Fruit fly (Drosophila melanogaster) whole organism, embryonic: Measurements from ENCODE around the gene ND-13A.

Source experiments
- Asciz ChIP-seq: fragments of 200-800 bp; sonication (Bioruptor generic); optimal IDR thresholded peaks from 2 replicates; lab custom pipeline; 2017; ENCODE audit warnings: missing biosample characterization, mild to moderate bottlenecking, missing genetic modification characterization, missing genetic modification reagents
- Awh ChIP-seq: fragments of 200-800 bp; sonication (Bioruptor generic); IDR thresholded peaks from 2 replicates; pipeline ENCODE4, ENCODE4 v1.3.6; 2022; ENCODE audit warnings: missing biosample characterization, missing genetic modification characterization
- Bgb ChIP-seq: fragments of 200-800 bp; sonication (Bioruptor generic); IDR thresholded peaks from 2 replicates; pipeline ENCODE4 v1.3.6; 2022; ENCODE audit warnings: missing biosample characterization, missing genetic modification characterization; ENCODE audit not compliant: partially characterized antibody
- CG11723 ChIP-seq: fragments of 200-800 bp; sonication (Bioruptor generic); optimal IDR thresholded peaks from 2 replicates; lab custom pipeline; 2017; ENCODE audit warnings: missing biosample characterization, mild to moderate bottlenecking, missing genetic modification characterization
- CG12659 ChIP-seq: fragments of 200-800 bp; sonication (Bioruptor generic); optimal IDR thresholded peaks from 3 replicates; lab custom pipeline; 2017; ENCODE audit warnings: mild to moderate bottlenecking, missing biosample characterization, missing genetic modification reagents, missing genetic modification characterization
- CG12769 ChIP-seq: fragments of 200-800 bp; sonication (Bioruptor generic); optimal IDR thresholded peaks from 2 replicates; lab custom pipeline; 2019; ENCODE audit warnings: missing biosample characterization, mild to moderate bottlenecking, missing genetic modification characterization, moderate library complexity
- CG1647 ChIP-seq: fragments of 200-800 bp; sonication (Bioruptor generic); optimal IDR thresholded peaks from 3 replicates; lab custom pipeline; 2016; ENCODE audit warnings: missing biosample characterization, missing genetic modification characterization
- CG18599 ChIP-seq: fragments of 200-800 bp; sonication (Bioruptor generic); optimal IDR thresholded peaks from 3 replicates; lab custom pipeline; 2017; ENCODE audit warnings: missing biosample characterization, missing genetic modification characterization, mild to moderate bottlenecking, moderate library complexity, missing genetic modification reagents
- CG2875 ChIP-seq: fragments of 200-800 bp; sonication (Bioruptor generic); optimal IDR thresholded peaks from 2 replicates; lab custom pipeline; 2017; ENCODE audit warnings: missing biosample characterization, mild to moderate bottlenecking, missing genetic modification characterization, missing genetic modification reagents
- CG30020 ChIP-seq: fragments of 200-800 bp; optimal IDR thresholded peaks from 2 replicates; lab custom pipeline; 2019; ENCODE audit warnings: missing biosample characterization, mild to moderate bottlenecking, missing genetic modification characterization, moderate library complexity
- CG43689 ChIP-seq: fragments of 200-800 bp; sonication (Bioruptor generic); IDR thresholded peaks from 2 replicates; pipeline ENCODE4 v1.3.6; 2022; ENCODE audit warnings: missing biosample characterization, missing genetic modification characterization
- CG5180 ChIP-seq: fragments of 200-800 bp; sonication (Bioruptor generic); optimal IDR thresholded peaks from 3 replicates; lab custom pipeline; 2017; ENCODE audit warnings: missing biosample characterization, missing genetic modification characterization, mild to moderate bottlenecking, moderate library complexity, missing genetic modification reagents
- CG6654 ChIP-seq: fragments of 200-800 bp; sonication (Bioruptor generic); optimal IDR thresholded peaks from 2 replicates; lab custom pipeline; 2017; ENCODE audit warnings: missing biosample characterization, mild to moderate bottlenecking, missing genetic modification characterization
- CG6813 ChIP-seq: fragments of 200-800 bp; sonication (Bioruptor generic); optimal IDR thresholded peaks from 2 replicates; lab custom pipeline; 2017; ENCODE audit warnings: missing biosample characterization, missing genetic modification characterization, mild to moderate bottlenecking, moderate library complexity, missing genetic modification reagents
- CG9876 ChIP-seq: fragments of 200-800 bp; sonication (Bioruptor generic); optimal IDR thresholded peaks from 2 replicates; lab custom pipeline; 2016; ENCODE audit warnings: missing biosample characterization, missing genetic modification characterization
- CTCF ChIP-seq: fragments of 200-800 bp; sonication (Bioruptor generic); optimal IDR thresholded peaks from 2 replicates; lab custom pipeline; 2017; ENCODE audit warnings: missing biosample characterization, mild to moderate bottlenecking, missing genetic modification characterization, moderate library complexity
- D19A ChIP-seq: fragments of 200-800 bp; optimal IDR thresholded peaks from 3 replicates; lab custom pipeline; 2019; ENCODE audit warnings: missing biosample characterization, mild to moderate bottlenecking, missing genetic modification characterization, moderate library complexity
- Dfd ChIP-seq, 2 experiments: fragments of >200 bp; optimal IDR thresholded peaks; 2 replicates each; lab custom pipeline; 2017; ENCODE audit warnings: missing biosample characterization in 2 of 2, missing genetic modification characterization in 2 of 2
- Dip2 ChIP-seq: fragments of 200-800 bp; sonication (Bioruptor generic); IDR thresholded peaks from 2 replicates; pipeline ENCODE4 v1.3.6; 2022; ENCODE audit warnings: missing biosample characterization, missing genetic modification characterization
- HLH4C ChIP-seq: fragments of 200-800 bp; sonication (Bioruptor generic); IDR thresholded peaks from 3 replicates; pipeline ENCODE4 v1.3.6; 2022; ENCODE audit warnings: missing biosample characterization, missing genetic modification characterization; ENCODE audit not compliant: partially characterized antibody
- Hr51 ChIP-seq, 2 experiments: fragments of 200-800 bp; sonication (Bioruptor generic); optimal IDR thresholded peaks; 2 replicates in 1 of 2; 3 replicates in 1 of 2; lab custom pipeline; 2016 to 2018; ENCODE audit warnings: missing biosample characterization in 2 of 2, missing genetic modification characterization in 2 of 2, mild to moderate bottlenecking in 1 of 2, moderate library complexity in 1 of 2
- Jarid2 ChIP-seq: fragments of 200-800 bp; sonication (Bioruptor generic); optimal IDR thresholded peaks from 3 replicates; lab custom pipeline; 2017; ENCODE audit warnings: mild to moderate bottlenecking, missing biosample characterization, missing genetic modification reagents, missing genetic modification characterization
- MTF-1 ChIP-seq: fragments of 200-800 bp; sonication (Bioruptor generic); optimal IDR thresholded peaks from 2 replicates; lab custom pipeline; 2018; ENCODE audit warnings: missing biosample characterization, mild to moderate bottlenecking, missing genetic modification characterization, borderline replicate concordance
- Mes4 ChIP-seq: fragments of 200-800 bp; sonication (Bioruptor generic); optimal IDR thresholded peaks from 2 replicates; lab custom pipeline; 2016; ENCODE audit warnings: missing biosample characterization, missing genetic modification characterization
- Opbp ChIP-seq: fragments of 200-800 bp; sonication (Bioruptor generic); IDR thresholded peaks from 3 replicates; pipeline ENCODE4 v1.3.6; 2022; ENCODE audit warnings: missing biosample characterization, missing genetic modification characterization; ENCODE audit not compliant: partially characterized antibody
- Tbp ChIP-seq: fragments of >200 bp; optimal IDR thresholded peaks from 2 replicates; lab custom pipeline; 2018; ENCODE audit warnings: missing biosample characterization, missing genetic modification characterization
- ab ChIP-seq: fragments of 200-800 bp; sonication (Bioruptor generic); optimal IDR thresholded peaks from 2 replicates; lab custom pipeline; 2016; ENCODE audit warnings: missing biosample characterization, missing genetic modification characterization
- amos ChIP-seq: fragments of 200-800 bp; sonication (Bioruptor generic); IDR thresholded peaks from 2 replicates; pipeline ENCODE4 v1.3.6; 2022; ENCODE audit warnings: missing biosample characterization, missing genetic modification characterization; ENCODE audit not compliant: partially characterized antibody
- bbx ChIP-seq: fragments of 200-800 bp; sonication (Bioruptor generic); IDR thresholded peaks from 2 replicates; pipeline ENCODE4 v1.3.6; 2022; ENCODE audit warnings: missing biosample characterization, missing genetic modification characterization; ENCODE audit not compliant: partially characterized antibody
- cato ChIP-seq: fragments of 200-800 bp; sonication (Bioruptor generic); optimal IDR thresholded peaks from 2 replicates; lab custom pipeline; 2016; ENCODE audit warnings: missing biosample characterization, missing genetic modification characterization, borderline replicate concordance
- chm ChIP-seq: fragments of 200-800 bp; sonication (Bioruptor generic); IDR thresholded peaks from 2 replicates; pipeline ENCODE4 v1.3.6; 2022; ENCODE audit warnings: missing biosample characterization, missing genetic modification characterization
- dmrt99B ChIP-seq: fragments of 200-800 bp; sonication (Bioruptor generic); optimal IDR thresholded peaks from 2 replicates; lab custom pipeline; 2018; ENCODE audit warnings: missing biosample characterization, mild to moderate bottlenecking, missing genetic modification characterization, moderate library complexity
- h ChIP-seq: fragments of >200 bp; optimal IDR thresholded peaks from 2 replicates; lab custom pipeline; 2017
- hbn ChIP-seq: fragments of 200-800 bp; sonication (Bioruptor generic); IDR thresholded peaks from 2 replicates; pipeline ENCODE4 v1.3.6; 2022; ENCODE audit warnings: missing biosample characterization, missing genetic modification characterization; ENCODE audit not compliant: partially characterized antibody
- lov ChIP-seq, 2 experiments: fragments of 200-800 bp in 1 of 2; fragments of >200 bp in 1 of 2; sonication (Bioruptor generic) in 1 of 2; IDR thresholded peaks in 1 of 2; optimal IDR thresholded peaks in 1 of 2; 2 replicates in 1 of 2; 3 replicates in 1 of 2; pipeline versions ENCODE4 v1.3.6 to Lab custom; 2017 to 2022; ENCODE audit warnings: missing biosample characterization in 1 of 2, missing genetic modification characterization in 1 of 2
- nerfin-1 ChIP-seq: fragments of 200-800 bp; sonication (Bioruptor generic); optimal IDR thresholded peaks from 3 replicates; lab custom pipeline; 2019; ENCODE audit warnings: missing biosample characterization, mild to moderate bottlenecking, missing genetic modification characterization, moderate library complexity
- org-1 ChIP-seq: fragments of 200-800 bp; sonication (Bioruptor generic); optimal IDR thresholded peaks from 2 replicates; lab custom pipeline; 2017; ENCODE audit warnings: missing biosample characterization, missing genetic modification characterization
- phol ChIP-seq: fragments of 200-800 bp; sonication (Bioruptor generic); optimal IDR thresholded peaks from 3 replicates; lab custom pipeline; 2018; ENCODE audit warnings: missing biosample characterization, mild to moderate bottlenecking, missing genetic modification characterization, moderate library complexity
- pum ChIP-seq: fragments of 200-800 bp; sonication (Bioruptor generic); optimal IDR thresholded peaks from 2 replicates; lab custom pipeline; 2016; ENCODE audit warnings: missing biosample characterization, missing genetic modification characterization
- rib ChIP-seq: fragments of 200-800 bp; sonication (Bioruptor generic); IDR thresholded peaks from 2 replicates; pipeline ENCODE4 v1.3.6; 2022; ENCODE audit warnings: missing biosample characterization, missing genetic modification characterization
- schlank ChIP-seq: fragments of 200-800 bp; sonication (Bioruptor generic); optimal IDR thresholded peaks from 2 replicates; lab custom pipeline; 2018; ENCODE audit warnings: missing biosample characterization, mild to moderate bottlenecking, missing genetic modification characterization
- slou ChIP-seq: fragments of 200-800 bp; sonication (Bioruptor generic); optimal IDR thresholded peaks from 3 replicates; lab custom pipeline; 2016; ENCODE audit warnings: missing biosample characterization, missing genetic modification characterization
- sna ChIP-seq: fragments of 200-800 bp; sonication (Bioruptor generic); IDR thresholded peaks from 2 replicates; pipeline ENCODE4 v1.3.6; 2022; ENCODE audit warnings: missing biosample characterization, missing genetic modification characterization; ENCODE audit not compliant: partially characterized antibody
- sob ChIP-seq: fragments of 200-800 bp; sonication (Bioruptor generic); IDR thresholded peaks from 2 replicates; pipeline ENCODE4 v1.3.6; 2022; ENCODE audit warnings: missing biosample characterization, missing genetic modification characterization
- tin ChIP-seq: fragments of 200-800 bp; sonication (Bioruptor generic); optimal IDR thresholded peaks from 3 replicates; lab custom pipeline; 2016; ENCODE audit warnings: missing biosample characterization, missing genetic modification characterization
- toy ChIP-seq: fragments of 200-800 bp; sonication (Bioruptor generic); IDR thresholded peaks from 2 replicates; pipeline ENCODE4 v1.3.6; 2022; ENCODE audit warnings: missing biosample characterization, missing genetic modification characterization
- trem ChIP-seq: fragments of 200-800 bp; optimal IDR thresholded peaks from 3 replicates; lab custom pipeline; 2019; ENCODE audit warnings: missing biosample characterization, mild to moderate bottlenecking, missing genetic modification characterization, moderate library complexity
- zen ChIP-seq: fragments of 200-800 bp; sonication (Bioruptor generic); optimal IDR thresholded peaks from 3 replicates; lab custom pipeline; 2018; ENCODE audit warnings: missing biosample characterization, mild to moderate bottlenecking, missing genetic modification characterization, moderate library complexity
- zfh1 ChIP-seq: fragments of 200-800 bp; sonication (Bioruptor generic); IDR thresholded peaks from 3 replicates; pipeline ENCODE4 v1.3.6; 2022; ENCODE audit warnings: missing biosample characterization, missing genetic modification characterization

Gene ND-13A

DNA sequence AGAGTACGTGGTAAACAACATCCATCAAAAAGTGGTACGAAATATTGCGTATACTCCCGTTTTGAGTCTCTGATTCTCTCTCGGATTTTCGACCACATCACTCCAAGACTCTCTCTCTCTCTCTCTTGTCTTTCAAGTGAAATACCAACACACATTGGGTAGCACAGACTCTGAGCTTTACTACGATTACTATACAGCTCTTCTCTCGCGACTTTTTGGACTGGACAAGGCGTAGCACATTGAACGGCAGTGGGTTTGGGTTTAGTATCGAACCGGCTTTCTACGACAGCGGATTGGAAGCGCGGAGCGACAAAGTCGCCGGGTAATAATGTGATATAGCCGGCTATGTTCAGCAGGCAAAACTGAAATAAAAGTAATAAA lies 8.2 kb upstream of the ND-13A start (continued):
- peak; percentile 52; the same call in 2 of the 3 replicates for TF ChIP-seq HLH4C
- TF ChIP-seq CG5180 (GFP tag; lab: Kevin White, UChicago) = peak; percentile 83
- no peak for TF ChIP-seq D19A (tag; lab: Kevin White, UChicago)
- peak; percentile 42; the same call in 1 of the 2 replicates for TF ChIP-seq amos
- peak; percentile 89 for TF ChIP-seq Jarid2
- peak; percentile 40; the same call in 1 of the 2 replicates for TF ChIP-seq bbx (GFP tag; lab: Robert Waterston, UW)
- no peak for TF ChIP-seq Tbp
- TF ChIP-seq h = no peak
- no peak for TF ChIP-seq ab
- TF ChIP-seq pum (GFP tag; lab: Kevin White, UChicago) = no peak
- no peak for TF ChIP-seq phol (tag; lab: Kevin White, UChicago)
- TF ChIP-seq lov (optimal IDR thresholded peaks at IDR 0.05; lab: Kevin White, UChicago) = no peak
- peak; percentile 13; the same call in 1 of the 3 replicates for TF ChIP-seq lov (GFP tag; IDR thresholded peaks at IDR 0.05; lab: Robert Waterston, UW)
- TF ChIP-seq CG11723 (GFP tag; lab: Kevin White, UChicago) = no peak
- no peak for TF ChIP-seq CG6654 (GFP tag; lab: Kevin White, UChicago)
- no peak for TF ChIP-seq schlank (tag; lab: Kevin White, UChicago)
- TF ChIP-seq MTF-1 = no peak
- TF ChIP-seq rib (GFP tag; lab: Robert Waterston, UW) = peak; percentile 17

DNA sequence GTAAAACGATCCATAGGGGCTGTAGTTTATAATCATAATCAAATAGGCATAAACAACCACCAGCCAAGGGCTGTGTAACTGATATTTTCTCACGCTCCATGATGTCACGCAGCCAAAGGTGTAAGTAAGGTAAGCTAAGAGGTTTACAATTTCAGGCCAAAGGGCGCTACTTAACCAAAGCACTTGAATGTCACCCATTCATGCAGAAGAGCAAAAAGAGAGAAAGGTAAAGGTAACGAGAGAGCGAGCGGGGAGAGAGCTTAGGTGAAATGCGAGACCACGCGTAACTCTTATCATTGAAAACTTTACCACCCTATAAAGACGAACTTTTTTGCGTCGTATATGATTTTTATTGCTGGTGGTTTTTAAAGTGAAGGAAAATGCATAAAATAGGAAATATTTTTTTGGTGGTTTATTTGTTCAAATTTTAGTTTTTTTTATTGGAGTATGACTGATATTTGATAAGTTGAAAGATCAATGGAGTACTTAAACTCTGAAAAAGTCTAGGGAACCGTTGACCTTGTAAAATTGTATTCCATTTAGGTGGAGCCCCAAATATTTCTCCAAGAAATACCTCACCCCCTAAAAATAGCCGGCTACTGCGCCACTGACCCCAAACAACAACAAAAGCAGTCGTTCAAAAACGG lies 7.7 kb upstream of the ND-13A start:
- TF ChIP-seq Dip2 (GFP tag; lab: Robert Waterston, UW) = 0 out of 2 replicates have a peak, but pooled peaks have one; percentile 7
- peak; percentile 48 for TF ChIP-seq nerfin-1 (tag; lab: Kevin White, UChicago)
- TF ChIP-seq hbn (GFP tag; lab: Robert Waterston, UW) = no peak
- peak; percentile 76 for TF ChIP-seq CG30020 (tag; lab: Kevin White, UChicago)
- peak; percentile 92 for TF ChIP-seq CG43689
- peak; percentile 97 for TF ChIP-seq tin
- peak; percentile 92 for TF ChIP-seq Asciz
- no peak for TF ChIP-seq sna
- TF ChIP-seq trem (tag; lab: Kevin White, UChicago) = peak; percentile 82
- peak; percentile 97 for TF ChIP-seq CG12659 (GFP tag; lab: Kevin White, UChicago)
- peak; percentile 98 for TF ChIP-seq CG9876 (GFP tag; lab: Kevin White, UChicago)
- TF ChIP-seq cato = peak; percentile 96
- TF ChIP-seq CG6813 = peak; percentile 92
- TF ChIP-seq ab = peak; percentile 88
- peak; percentile 95 to 97 for TF ChIP-seq Hr51 (GFP tag; optimal IDR thresholded peaks at IDR 0.05; lab: Kevin White, UChicago)
- peak; percentile 97 for TF ChIP-seq dmrt99B (tag; lab: Kevin White, UChicago)
- peak; percentile 74 for TF ChIP-seq chm (GFP tag; lab: Robert Waterston, UW)
- TF ChIP-seq Opbp (GFP tag; lab: Robert Waterston, UW) = no peak
- TF ChIP-seq CG2875 (GFP tag; lab: Kevin White, UChicago) = peak; percentile 86
- TF ChIP-seq CTCF (GFP tag; lab: Kevin White, UChicago) = no peak
- peak; percentile 96 for TF ChIP-seq sob (GFP tag; lab: Robert Waterston, UW)
- no peak for TF ChIP-seq Dfd (GFP tag; optimal IDR thresholded peaks at IDR 0.05; lab: Kevin White, UChicago)
- TF ChIP-seq Bgb (GFP tag; lab: Robert Waterston, UW) = no peak
- TF ChIP-seq Mes4 (GFP tag; lab: Kevin White, UChicago) = peak; percentile 91
- peak; percentile 94 for TF ChIP-seq org-1
- peak; percentile 87 for TF ChIP-seq zfh1 (GFP tag; lab: Robert Waterston, UW)
- TF ChIP-seq CG12769 (tag; lab: Kevin White, UChicago) = peak; percentile 79
- TF ChIP-seq toy (GFP tag; lab: Robert Waterston, UW) = peak; percentile 75
- TF ChIP-seq CG1647 = peak; percentile 94
- peak; percentile 93 for TF ChIP-seq Awh (GFP tag; lab: Robert Waterston, UW)
- TF ChIP-seq CG18599 (GFP tag; lab: Kevin White, UChicago) = peak; percentile 98
- TF ChIP-seq zen (tag; lab: Kevin White, UChicago) = peak; percentile 83
- TF ChIP-seq slou (GFP tag; lab: Kevin White, UChicago) = peak; percentile 97
